Worm (Caenorhabditis elegans): ENCODE data around the gene F20B6.5.
"Not testable (repeated sequence)": the region's sequence is repeated elsewhere in the genome, so short reads cannot be mapped to it uniquely, and the experiment has no call there.

- not testable (repeated sequence) for TF ChIP-seq W03F9.2, him-1 (tag; optimal IDR thresholded peaks at IDR 0.05)
These were observed 2.4 kb upstream of the F20B6.5 start, which contains the start of gene F20B6.6 for ce11 chrX:4202114-4202513.
